Worm (Caenorhabditis elegans) whole organism, early embryonic: ENCODE measurements around the gene his-70.

Source experiments
- B0310.2 ChIP-seq: sonication (generic microtip); optimal IDR thresholded peaks from 2 replicates; lab custom pipeline; 2016; ENCODE audit warnings: mild to moderate bottlenecking, missing genetic modification characterization, missing compliant biosample characterization
- ama-1 ChIP-seq: fragments of 150-350 bp; optimal IDR thresholded peaks from 2 replicates; lab custom pipeline; 2014
- ceh-13 ChIP-seq: fragments of 200-800 bp; sonication (Bioruptor generic); optimal IDR thresholded peaks from 2 replicates; lab custom pipeline; 2018; ENCODE audit warnings: mild to moderate bottlenecking, missing genetic modification characterization, missing compliant biosample characterization
- scrt-1 ChIP-seq: fragments of 200-800 bp; sonication (Bioruptor generic); IDR thresholded peaks from 2 replicates; pipeline ENCODE4 v1.3.6; 2022; ENCODE audit warnings: missing genetic modification characterization, missing compliant biosample characterization
- sea-1 ChIP-seq: fragments of 200-800 bp; sonication (Bioruptor generic); conservative IDR thresholded peaks from 2 replicates; pipeline ENCODE4 v1.3.6; 2022; ENCODE audit warnings: missing genetic modification characterization, missing compliant biosample characterization
- tbx-11 ChIP-seq: fragments of 200-800 bp; sonication (Bioruptor generic); IDR thresholded peaks from 2 replicates; pipeline ENCODE4 v1.3.6; 2022; ENCODE audit warnings: missing genetic modification characterization, missing compliant biosample characterization

DNA sequence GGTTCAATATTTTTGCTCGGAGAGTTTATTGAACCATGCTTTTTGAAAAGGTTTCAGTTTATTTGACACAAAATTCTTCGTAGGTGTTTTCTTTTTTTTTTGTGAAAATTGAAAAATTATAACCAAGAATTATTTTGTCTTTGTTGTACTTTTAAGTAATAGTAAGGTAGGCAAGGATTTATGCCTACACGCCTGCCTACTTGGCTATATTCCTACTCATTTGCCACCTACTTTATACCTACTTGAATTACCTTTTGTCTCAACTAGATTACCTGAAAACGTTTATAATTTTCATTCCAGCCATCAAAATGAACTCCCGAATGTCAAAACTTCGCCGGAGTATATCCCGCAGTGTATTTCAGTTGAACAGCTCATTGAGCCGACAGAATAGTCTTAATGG lies 47.9 kb downstream of the his-70 start, which contains the start of gene C36E8.4:
- no peak for TF ChIP-seq tbx-11 (GFP tag; lab: Robert Waterston, UW)
- no peak for TF ChIP-seq scrt-1 (GFP tag; lab: Robert Waterston, UW)
- TF ChIP-seq ama-1 (lab: Kevin White, UChicago) = no peak
- no peak for TF ChIP-seq ceh-13 (GFP tag; lab: Kevin White, UChicago)
- TF ChIP-seq sea-1 (GFP tag; lab: Robert Waterston, UW) = no peak
- TF ChIP-seq B0310.2 (tag; lab: Kevin White, UChicago) = no peak
